Fruit fly (Drosophila melanogaster): ENCODE results near the gene Sdic4.
"Not testable (repeated sequence)": the region's sequence is repeated elsewhere in the genome, so short reads cannot be mapped to it uniquely, and the experiment has no call there.

DNA sequence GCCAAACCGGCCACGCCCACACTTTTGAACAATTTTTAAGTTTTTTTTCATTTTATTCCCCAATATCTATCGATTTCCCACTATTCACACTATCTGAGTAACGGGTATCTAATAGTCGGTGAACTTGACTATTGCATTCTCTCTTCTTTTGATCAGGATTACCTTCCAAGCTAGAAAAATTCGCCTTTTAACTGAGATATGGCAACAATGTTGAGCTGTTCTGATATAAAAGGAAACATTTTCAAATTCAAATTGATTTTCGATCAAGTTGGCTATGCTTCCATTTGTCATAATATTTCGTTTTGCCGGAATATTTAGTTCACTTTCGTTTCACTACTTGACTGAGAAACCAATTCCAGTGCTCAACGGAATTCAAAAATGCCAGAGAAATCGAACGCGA, 34.1 kb upstream of the Sdic4 start, which contains the start of gene CG42577:
- TF ChIP-seq CG32006 (GFP tag; optimal IDR thresholded peaks at IDR 0.05); CG16779 (tag; optimal IDR thresholded peaks at IDR 0.05); ss (GFP tag; optimal IDR thresholded peaks at IDR 0.05); CG6808 (GFP tag; optimal IDR thresholded peaks at IDR 0.05): not testable (repeated sequence)
